Worm (Caenorhabditis elegans) whole organism, L3 larva: ENCODE results near the gene K10D11.6.

Experiments
- nhr-11 ChIP-seq: fragments of 150-350 bp; optimal IDR thresholded peaks from 2 replicates; lab custom pipeline; 2014; ENCODE audit warnings: missing biosample characterization, missing genetic modification characterization
- nhr-12 ChIP-seq: fragments of 150-350 bp; optimal IDR thresholded peaks from 2 replicates; lab custom pipeline; 2014; ENCODE audit warnings: missing biosample characterization, missing genetic modification characterization
- unc-62 ChIP-seq: fragments of 150-350 bp; sonication (generic microtip); optimal IDR thresholded peaks from 4 replicates; lab custom pipeline; 2014; ENCODE audit warnings: missing biosample characterization, missing genetic modification reagents, missing genetic modification characterization

DNA sequence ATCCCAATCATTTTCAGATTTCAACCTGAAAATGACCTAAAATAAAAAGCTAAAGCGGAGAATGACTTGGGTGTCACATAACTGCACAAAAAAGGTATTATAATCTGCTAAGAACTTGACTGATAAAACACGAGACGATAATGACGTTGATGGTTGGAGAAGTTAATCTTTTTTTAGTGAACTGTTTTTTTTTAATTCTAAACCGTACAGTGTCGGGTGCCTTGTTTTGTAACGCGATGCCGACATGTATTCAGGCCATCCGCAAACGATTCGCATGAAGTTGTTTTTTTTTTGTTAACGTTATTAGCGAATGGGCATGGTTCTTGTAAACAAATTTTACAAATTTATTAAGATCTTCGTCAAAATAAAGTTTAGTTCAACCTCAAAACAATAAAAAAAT, at the start of gene K10D11.6:
- TF ChIP-seq nhr-11 (tag; lab: Kevin White, UChicago) (no peak), nhr-12 (tag; lab: Kevin White, UChicago) (no peak), unc-62 (GFP tag; lab: Kevin White, UChicago) (no peak)
